Fruit fly (Drosophila melanogaster) whole organism, adult: Measurements from ENCODE around the gene CG31789.

Source experiments
- CG11617 ChIP-seq: fragments of 200-800 bp; sonication (Bioruptor generic); optimal IDR thresholded peaks from 2 replicates; lab custom pipeline; 2017; ENCODE audit warnings: mild to moderate bottlenecking, missing biosample characterization, missing genetic modification reagents, missing genetic modification characterization
- CG12768 ChIP-seq: fragments of 200-800 bp; sonication (Bioruptor generic); optimal IDR thresholded peaks from 2 replicates; lab custom pipeline; 2017; ENCODE audit warnings: missing biosample characterization, missing genetic modification characterization, mild to moderate bottlenecking, moderate library complexity, missing genetic modification reagents
- CG14711 ChIP-seq: fragments of 200-800 bp; sonication (Bioruptor generic); optimal IDR thresholded peaks from 2 replicates; lab custom pipeline; 2018; ENCODE audit warnings: missing biosample characterization, mild to moderate bottlenecking, missing genetic modification characterization, moderate library complexity
- CG1620 ChIP-seq: fragments of 200-800 bp; sonication (Bioruptor generic); optimal IDR thresholded peaks from 2 replicates; lab custom pipeline; 2016; ENCODE audit warnings: missing biosample characterization, missing genetic modification characterization
- CG33017 ChIP-seq: fragments of 200-800 bp; sonication (Bioruptor generic); optimal IDR thresholded peaks from 2 replicates; lab custom pipeline; 2018; ENCODE audit warnings: missing biosample characterization, mild to moderate bottlenecking, missing genetic modification characterization, moderate library complexity
- CG5204 ChIP-seq: fragments of 200-800 bp; sonication (Bioruptor generic); optimal IDR thresholded peaks from 2 replicates; lab custom pipeline; 2016; ENCODE audit warnings: missing biosample characterization, missing genetic modification characterization
- CG7045 ChIP-seq: fragments of 200-800 bp; sonication (Bioruptor generic); optimal IDR thresholded peaks from 2 replicates; lab custom pipeline; 2017; ENCODE audit warnings: missing biosample characterization, mild to moderate bottlenecking, missing genetic modification characterization
- CG7101 ChIP-seq: fragments of 200-800 bp; sonication (Bioruptor generic); optimal IDR thresholded peaks from 2 replicates; lab custom pipeline; 2018; ENCODE audit warnings: missing biosample characterization, mild to moderate bottlenecking, missing genetic modification characterization, moderate library complexity
- Clk ChIP-seq: fragments of 200-800 bp; sonication (Bioruptor generic); optimal IDR thresholded peaks from 2 replicates; lab custom pipeline; 2017; ENCODE audit warnings: missing biosample characterization, missing genetic modification characterization
- Crg-1 ChIP-seq: fragments of 200-800 bp; sonication (Bioruptor generic); optimal IDR thresholded peaks from 2 replicates; lab custom pipeline; 2016; ENCODE audit warnings: missing biosample characterization, missing genetic modification characterization
- Hr96 ChIP-seq: fragments of 200-800 bp; sonication (Bioruptor generic); optimal IDR thresholded peaks from 2 replicates; lab custom pipeline; 2016; ENCODE audit warnings: missing biosample characterization, missing genetic modification characterization
- Mnt ChIP-seq: fragments of 200-800 bp; sonication (Bioruptor generic); optimal IDR thresholded peaks from 2 replicates; lab custom pipeline; 2016; ENCODE audit warnings: missing biosample characterization, mild to moderate bottlenecking, missing genetic modification characterization
- bab1 ChIP-seq: fragments of 200-800 bp; sonication (Bioruptor generic); optimal IDR thresholded peaks from 3 replicates; lab custom pipeline; 2019; ENCODE audit warnings: missing biosample characterization, mild to moderate bottlenecking, missing genetic modification characterization, moderate library complexity
- cic ChIP-seq: fragments of 200-800 bp; sonication (Bioruptor generic); optimal IDR thresholded peaks from 2 replicates; lab custom pipeline; 2017; ENCODE audit warnings: missing biosample characterization, mild to moderate bottlenecking, missing genetic modification characterization, moderate library complexity
- cnc ChIP-seq, 2 experiments: fragments of >200 bp; optimal IDR thresholded peaks; 2 replicates each; lab custom pipeline; 2017
- kay ChIP-seq: fragments of 200-800 bp; sonication (Bioruptor generic); peaks from one replicate; lab custom pipeline; 2016; ENCODE audit warnings: missing biosample characterization, missing genetic modification characterization, borderline replicate concordance
- ovo ChIP-seq: fragments of 200-800 bp; sonication (Bioruptor generic); optimal IDR thresholded peaks from 2 replicates; lab custom pipeline; 2016; ENCODE audit warnings: missing biosample characterization, missing genetic modification characterization
- pad ChIP-seq: fragments of 200-800 bp; sonication (Bioruptor generic); optimal IDR thresholded peaks from 3 replicates; lab custom pipeline; 2017; ENCODE audit warnings: missing biosample characterization, missing genetic modification characterization, mild to moderate bottlenecking, moderate library complexity, missing genetic modification reagents
- tj ChIP-seq: fragments of 200-800 bp; sonication (Bioruptor generic); optimal IDR thresholded peaks from 3 replicates; lab custom pipeline; 2017; ENCODE audit warnings: missing biosample characterization, mild to moderate bottlenecking, missing genetic modification characterization, moderate library complexity
- toe ChIP-seq: fragments of 200-800 bp; sonication (Bioruptor generic); optimal IDR thresholded peaks from 2 replicates; lab custom pipeline; 2016; ENCODE audit warnings: missing biosample characterization, missing genetic modification characterization

The CG31789 gene

dm6 chr2L:18629144-18629543 is 23.4 kb downstream of the CG31789 start:
- TF ChIP-seq kay (GFP tag; lab: Kevin White, UChicago) (no peak), Mnt (GFP tag; lab: Kevin White, UChicago) (peak; percentile 10)

dm6 chr2L:18630611-18631221 is 25.0 kb downstream of the CG31789 start:
- TF ChIP-seq kay (GFP tag; lab: Kevin White, UChicago) (peak; percentile 22), Hr96 (GFP tag; lab: Kevin White, UChicago) (no peak), cnc (optimal IDR thresholded peaks at IDR 0.05; lab: Kevin White, UChicago) (no peak), CG11617 (GFP tag; lab: Kevin White, UChicago) (no peak)

dm6 chr2L:18632389-18632788 is 26.7 kb downstream of the CG31789 start:
- no peak for TF ChIP-seq tj (GFP tag; lab: Kevin White, UChicago)
- TF ChIP-seq cic (GFP tag; lab: Kevin White, UChicago): peak; percentile 81
- TF ChIP-seq kay (GFP tag; lab: Kevin White, UChicago): no peak
- TF ChIP-seq CG11617 (GFP tag; lab: Kevin White, UChicago): no peak
- no peak for TF ChIP-seq CG5204
- TF ChIP-seq cnc (optimal IDR thresholded peaks at IDR 0.05; lab: Kevin White, UChicago): no peak
- TF ChIP-seq ovo: peak; percentile 39
- TF ChIP-seq CG33017: peak; percentile 45
- no peak for TF ChIP-seq CG1620 (GFP tag; lab: Kevin White, UChicago)
- TF ChIP-seq CG7101 (tag; lab: Kevin White, UChicago): peak; percentile 27
- peak; percentile 52 for TF ChIP-seq CG12768 (GFP tag; lab: Kevin White, UChicago)
- peak; percentile 47 for TF ChIP-seq CG14711
- no peak for TF ChIP-seq toe (GFP tag; lab: Kevin White, UChicago)
- peak; percentile 50 for TF ChIP-seq Crg-1 (GFP tag; lab: Kevin White, UChicago)
- TF ChIP-seq bab1 (GFP tag; lab: Kevin White, UChicago): peak; percentile 9
- peak; percentile 38 for TF ChIP-seq CG7045 (GFP tag; lab: Kevin White, UChicago)

dm6 chr2L:18638945-18639344 is 33.2 kb downstream of the CG31789 start:
- TF ChIP-seq Mnt (GFP tag; lab: Kevin White, UChicago): no peak
- no peak for TF ChIP-seq ovo
- no peak for TF ChIP-seq toe (GFP tag; lab: Kevin White, UChicago)
- TF ChIP-seq Hr96 (GFP tag; lab: Kevin White, UChicago): no peak
- no peak for TF ChIP-seq CG12768 (GFP tag; lab: Kevin White, UChicago)
- TF ChIP-seq CG1620 (GFP tag; lab: Kevin White, UChicago): no peak
- TF ChIP-seq tj (GFP tag; lab: Kevin White, UChicago): no peak
- TF ChIP-seq cnc (optimal IDR thresholded peaks at IDR 0.05; lab: Kevin White, UChicago): no peak
- no peak for TF ChIP-seq CG11617 (GFP tag; lab: Kevin White, UChicago)
- no peak for TF ChIP-seq kay (GFP tag; lab: Kevin White, UChicago)
- no peak for TF ChIP-seq pad (GFP tag; lab: Kevin White, UChicago)
- no peak for TF ChIP-seq Clk (GFP tag; lab: Kevin White, UChicago)
- no peak for TF ChIP-seq CG7045 (GFP tag; lab: Kevin White, UChicago)
- TF ChIP-seq CG33017: no peak
- no peak for TF ChIP-seq cic (GFP tag; lab: Kevin White, UChicago)

dm6 chr2L:18641087-18641486 is 35.4 kb downstream of the CG31789 start:
- peak; percentile 6 for TF ChIP-seq tj (GFP tag; lab: Kevin White, UChicago)
- no peak for TF ChIP-seq Hr96 (GFP tag; lab: Kevin White, UChicago)
- no peak for TF ChIP-seq CG7045 (GFP tag; lab: Kevin White, UChicago)
- no peak for TF ChIP-seq Clk (GFP tag; lab: Kevin White, UChicago)
- TF ChIP-seq toe (GFP tag; lab: Kevin White, UChicago): no peak

- no peak for TF ChIP-seq ovo
- TF ChIP-seq Clk (GFP tag; lab: Kevin White, UChicago): no peak
- no peak for TF ChIP-seq CG11617 (GFP tag; lab: Kevin White, UChicago)
- no peak for TF ChIP-seq cnc (optimal IDR thresholded peaks at IDR 0.05; lab: Kevin White, UChicago)
- no peak for TF ChIP-seq CG7045 (GFP tag; lab: Kevin White, UChicago)
- no peak for TF ChIP-seq pad (GFP tag; lab: Kevin White, UChicago)
Observed at dm6 chr2L:18645468-18645867, 39.7 kb downstream of the CG31789 start.

- TF ChIP-seq bab1 (GFP tag; lab: Kevin White, UChicago) (no peak), CG14711 (no peak), cnc (optimal IDR thresholded peaks at IDR 0.05; lab: Kevin White, UChicago) (no peak), pad (GFP tag; lab: Kevin White, UChicago) (no peak), CG5204 (no peak), kay (GFP tag; lab: Kevin White, UChicago) (peak; percentile 20)
Observed at dm6 chr2L:18647857-18648652, 42.3 kb downstream of the CG31789 start.
